Worm (Caenorhabditis elegans) whole organism, L1 larva: ENCODE results near the gene ttr-42.
A peak's percentile ranks its signal among the peaks of the same experiment; 100 is the strongest.

Source experiments
- alr-1 ChIP-seq: fragments of 200-800 bp; sonication (Bioruptor generic); optimal IDR thresholded peaks from 2 replicates; lab custom pipeline; 2018; ENCODE audit warnings: borderline replicate concordance, mild to moderate bottlenecking, missing genetic modification characterization, missing compliant biosample characterization
- ama-1 ChIP-seq: fragments of 150-350 bp; optimal IDR thresholded peaks from 2 replicates; lab custom pipeline; 2014
- egl-27 ChIP-seq, 2 experiments: fragments of 150-350 bp in 1 of 2; sonication (generic microtip); optimal IDR thresholded peaks; 3 replicates each; lab custom pipeline; 2017 to 2018; ENCODE audit warnings: missing biosample characterization in 2 of 2, missing genetic modification characterization in 2 of 2, missing genetic modification reagents in 2 of 2
- elt-2 ChIP-seq: sonication (generic microtip); optimal IDR thresholded peaks from 2 replicates; lab custom pipeline; 2016; ENCODE audit warnings: missing genetic modification characterization, mild to moderate bottlenecking, inconsistent platforms, missing compliant biosample characterization, missing genetic modification reagents
- ets-5 ChIP-seq: fragments of 200-800 bp; sonication (Bioruptor generic); IDR thresholded peaks from 2 replicates; pipeline ENCODE4 v1.3.6; 2022; ENCODE audit warnings: missing genetic modification characterization, missing compliant biosample characterization
- lin-13 ChIP-seq: fragments of 150-350 bp; optimal IDR thresholded peaks from 2 replicates; lab custom pipeline; 2014; ENCODE audit warnings: missing biosample characterization, missing genetic modification reagents, missing genetic modification characterization
- lin-15B ChIP-seq: fragments of 150-350 bp; sonication (generic microtip); optimal IDR thresholded peaks from 3 replicates; lab custom pipeline; 2014; ENCODE audit warnings: missing biosample characterization, missing genetic modification characterization
- lsy-2 ChIP-seq, 2 experiments: fragments of 150-350 bp; optimal IDR thresholded peaks; 2 replicates each; lab custom pipeline; 2014; ENCODE audit warnings: missing biosample characterization in 2 of 2, missing genetic modification characterization in 2 of 2
- nhr-20 ChIP-seq: sonication (generic microtip); optimal IDR thresholded peaks from 2 replicates; lab custom pipeline; 2016; ENCODE audit warnings: mild to moderate bottlenecking, missing genetic modification characterization, missing compliant biosample characterization
- nhr-28 ChIP-seq: fragments of 150-350 bp; optimal IDR thresholded peaks from 2 replicates; lab custom pipeline; 2014; ENCODE audit warnings: missing biosample characterization, missing genetic modification characterization
- nhr-77 ChIP-seq: fragments of 150-350 bp; optimal IDR thresholded peaks from 2 replicates; lab custom pipeline; 2014; ENCODE audit warnings: missing biosample characterization, missing genetic modification characterization
- nhr-84 ChIP-seq: sonication (generic microtip); optimal IDR thresholded peaks from 2 replicates; lab custom pipeline; 2017; ENCODE audit warnings: missing biosample characterization, missing genetic modification characterization
- sox-4 ChIP-seq: sonication (generic microtip); optimal IDR thresholded peaks from 2 replicates; lab custom pipeline; 2016; ENCODE audit warnings: missing genetic modification characterization, missing compliant biosample characterization

- TF ChIP-seq sox-4 (tag; lab: Kevin White, UChicago), result no peak
- TF ChIP-seq nhr-28 (tag; lab: Kevin White, UChicago), result no peak
- TF ChIP-seq elt-2, result no peak
- peak; percentile 43 for TF ChIP-seq nhr-20 (tag; lab: Kevin White, UChicago)
- no peak for TF ChIP-seq egl-27 (tag; optimal IDR thresholded peaks at IDR 0.05; lab: Kevin White, UChicago)
- no peak for TF ChIP-seq ets-5
- no peak for TF ChIP-seq lin-15B
- no peak for TF ChIP-seq nhr-77
- no peak for TF ChIP-seq alr-1
- TF ChIP-seq lsy-2 (tag; optimal IDR thresholded peaks at IDR 0.05; lab: Kevin White, UChicago), result peak; percentile 55 to 60
- TF ChIP-seq nhr-84 (tag; lab: Kevin White, UChicago), result no peak
- TF ChIP-seq ama-1 (lab: Kevin White, UChicago), result no peak
- TF ChIP-seq lin-13, result no peak
Observed at ce11 chrX:2559399-2559798, 18.1 kb upstream of the ttr-42 start.
